Fruit fly (Drosophila melanogaster): ENCODE measurements around the gene CG45544.

DNA sequence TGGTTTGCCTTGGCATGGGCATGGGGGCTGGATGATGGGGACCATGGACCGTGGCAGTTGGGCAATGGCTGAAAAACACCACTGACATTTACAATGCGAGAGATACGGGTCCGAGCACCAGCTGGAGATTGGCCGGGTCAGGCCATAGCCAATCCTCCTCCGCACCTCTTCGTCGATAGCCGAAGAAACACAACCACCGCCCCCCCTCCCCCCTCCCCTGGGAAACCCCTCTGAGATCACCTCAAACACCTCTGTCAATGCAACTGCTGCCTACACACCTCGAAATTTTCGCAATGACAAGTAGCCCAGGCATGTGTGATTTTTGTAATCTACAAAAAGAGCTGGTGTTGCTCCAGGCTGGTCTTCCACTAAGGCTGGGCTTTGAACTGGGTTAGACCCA, 43.8 kb upstream of the CG45544 start:
- TF ChIP-seq psq (optimal IDR thresholded peaks at IDR 0.05) (no peak), insv (optimal IDR thresholded peaks at IDR 0.05) (no peak)

All from Kc167 (cell line).